Fruit fly (Drosophila melanogaster) whole organism: ENCODE measurements around the gene Atg18b.

ENCODE experiments used
- CG8478 ChIP-seq: fragments of >200 bp; optimal IDR thresholded peaks from 2 replicates; lab custom pipeline; 2018; ENCODE audit warnings: inconsistent platforms
- Dll ChIP-seq: fragments of >200 bp; optimal IDR thresholded peaks from 2 replicates; lab custom pipeline; 2017
- EcR ChIP-seq, 2 experiments: fragments of >200 bp; optimal IDR thresholded peaks; 2 replicates each; lab custom pipeline; 2017; ENCODE audit warnings: missing biosample characterization in 2 of 2, missing genetic modification characterization in 2 of 2, missing genetic modification reagents in 2 of 2
- pan ChIP-seq: fragments of >200 bp; optimal IDR thresholded peaks from 2 replicates; lab custom pipeline; 2017
- psq ChIP-seq: fragments of >200 bp; optimal IDR thresholded peaks from 2 replicates; lab custom pipeline; 2017
- usp ChIP-seq: fragments of >200 bp; optimal IDR thresholded peaks from 2 replicates; lab custom pipeline; 2017; ENCODE audit warnings: missing biosample characterization, missing genetic modification characterization, mixed read lengths

dm6 chr2L:21268140-21268539 lies 47.8 kb upstream of the Atg18b start:
- TF ChIP-seq CG8478 (lab: Kevin White, UChicago): no peak
- no peak for TF ChIP-seq usp (GFP tag; lab: Kevin White, UChicago)
- no peak for TF ChIP-seq pan (lab: Kevin White, UChicago)
- TF ChIP-seq EcR (GFP tag; optimal IDR thresholded peaks at IDR 0.05; lab: Kevin White, UChicago): no peak
- TF ChIP-seq psq (lab: Kevin White, UChicago): no peak
- TF ChIP-seq Dll (lab: Kevin White, UChicago): no peak
